Worm (Caenorhabditis elegans) whole organism, late embryonic: ENCODE data around the gene H40L08.3.

Experiments
- C08G9.2 ChIP-seq: sonication (generic microtip); optimal IDR thresholded peaks from 2 replicates; lab custom pipeline; 2016; ENCODE audit warnings: mild to moderate bottlenecking, missing genetic modification characterization, moderate library complexity, missing compliant biosample characterization
- K02D7.2 ChIP-seq: sonication (generic microtip); optimal IDR thresholded peaks from 2 replicates; lab custom pipeline; 2017; ENCODE audit warnings: mild to moderate bottlenecking, missing genetic modification characterization, missing compliant biosample characterization
- K09A11.1 ChIP-seq: sonication (generic microtip); optimal IDR thresholded peaks from 2 replicates; lab custom pipeline; 2017; ENCODE audit warnings: antibody characterized with exemption, mild to moderate bottlenecking, missing genetic modification characterization, missing compliant biosample characterization; ENCODE audit not compliant: insufficient read depth
- Y22D7AL.16 ChIP-seq: sonication (generic microtip); optimal IDR thresholded peaks from 2 replicates; lab custom pipeline; 2016; ENCODE audit warnings: missing genetic modification characterization, missing compliant biosample characterization
- ahr-1 ChIP-seq: sonication (generic microtip); optimal IDR thresholded peaks from 2 replicates; lab custom pipeline; 2016; ENCODE audit warnings: missing genetic modification characterization, missing compliant biosample characterization
- ama-1 ChIP-seq: fragments of 150-350 bp; optimal IDR thresholded peaks from 2 replicates; lab custom pipeline; 2014
- ceh-14 ChIP-seq: sonication (generic microtip); optimal IDR thresholded peaks from 2 replicates; lab custom pipeline; 2016; ENCODE audit warnings: missing genotype, missing genetic modification characterization, missing compliant biosample characterization
- ceh-2 ChIP-seq: sonication (generic microtip); optimal IDR thresholded peaks from 2 replicates; lab custom pipeline; 2016; ENCODE audit warnings: missing genotype, missing genetic modification characterization, missing compliant biosample characterization
- ceh-24 ChIP-seq: sonication (generic microtip); optimal IDR thresholded peaks from 2 replicates; lab custom pipeline; 2016; ENCODE audit warnings: mild to moderate bottlenecking, missing genetic modification characterization, missing compliant biosample characterization
- ceh-31 ChIP-seq: sonication (generic microtip); optimal IDR thresholded peaks from 2 replicates; lab custom pipeline; 2016; ENCODE audit warnings: missing genetic modification characterization, missing compliant biosample characterization
- ceh-45 ChIP-seq: fragments of 200-800 bp; sonication (Bioruptor generic); IDR thresholded peaks from 2 replicates; pipeline ENCODE4 v1.3.6; 2022; ENCODE audit warnings: missing genetic modification reagents, missing genetic modification characterization, missing compliant biosample characterization
- ceh-48 ChIP-seq: sonication (generic microtip); optimal IDR thresholded peaks from 2 replicates; lab custom pipeline; 2016; ENCODE audit warnings: missing genetic modification characterization, inconsistent platforms, missing compliant biosample characterization
- che-1 ChIP-seq: sonication (generic microtip); optimal IDR thresholded peaks from 2 replicates; lab custom pipeline; 2016; ENCODE audit warnings: mild to moderate bottlenecking, missing genetic modification characterization, missing compliant biosample characterization
- dve-1 ChIP-seq: sonication (generic microtip); optimal IDR thresholded peaks from 2 replicates; lab custom pipeline; 2017; ENCODE audit warnings: antibody characterized with exemption, mild to moderate bottlenecking, missing genetic modification characterization, missing compliant biosample characterization
- elt-2 ChIP-seq: sonication (generic microtip); optimal IDR thresholded peaks from 2 replicates; lab custom pipeline; 2016; ENCODE audit warnings: missing genetic modification reagents, missing genetic modification characterization, missing compliant biosample characterization
- elt-4 ChIP-seq: sonication (generic microtip); optimal IDR thresholded peaks from 2 replicates; lab custom pipeline; 2016; ENCODE audit warnings: missing genetic modification characterization, missing compliant biosample characterization
- eyg-1 ChIP-seq: sonication (generic microtip); optimal IDR thresholded peaks from 2 replicates; lab custom pipeline; 2016; ENCODE audit warnings: missing genotype, missing genetic modification characterization, missing compliant biosample characterization
- fax-1 ChIP-seq: sonication (generic microtip); optimal IDR thresholded peaks from 2 replicates; lab custom pipeline; 2016; ENCODE audit warnings: missing genotype, missing genetic modification characterization, missing compliant biosample characterization
- hlh-13 ChIP-seq: fragments of 200-800 bp; sonication (Bioruptor generic); optimal IDR thresholded peaks from 2 replicates; lab custom pipeline; 2018; ENCODE audit warnings: mild to moderate bottlenecking, missing genetic modification characterization, missing compliant biosample characterization
- hlh-15 ChIP-seq: sonication (generic microtip); optimal IDR thresholded peaks from 2 replicates; lab custom pipeline; 2016; ENCODE audit warnings: missing genetic modification characterization, missing compliant biosample characterization
- hlh-30 ChIP-seq: sonication (generic microtip); optimal IDR thresholded peaks from 2 replicates; lab custom pipeline; 2017; ENCODE audit warnings: antibody characterized with exemption, missing genetic modification characterization, missing compliant biosample characterization; ENCODE audit not compliant: insufficient read depth
- hlh-8 ChIP-seq: sonication (generic microtip); optimal IDR thresholded peaks from 2 replicates; lab custom pipeline; 2016; ENCODE audit warnings: missing genotype, missing genetic modification characterization, missing compliant biosample characterization
- lim-6 ChIP-seq: sonication (generic microtip); optimal IDR thresholded peaks from 2 replicates; lab custom pipeline; 2016; ENCODE audit warnings: missing genetic modification characterization, missing compliant biosample characterization
- mec-3 ChIP-seq: sonication (generic microtip); optimal IDR thresholded peaks from 2 replicates; lab custom pipeline; 2016; ENCODE audit warnings: borderline replicate concordance, missing genetic modification characterization, missing compliant biosample characterization
- nfya-1 ChIP-seq: sonication (generic microtip); optimal IDR thresholded peaks from 2 replicates; lab custom pipeline; 2017; ENCODE audit warnings: missing genetic modification characterization, mild to moderate bottlenecking, missing compliant biosample characterization, antibody characterized with exemption, moderate library complexity
- nhr-11 ChIP-seq: fragments of 150-350 bp; optimal IDR thresholded peaks from 2 replicates; lab custom pipeline; 2014; ENCODE audit warnings: missing biosample characterization, missing genetic modification characterization
- nhr-232 ChIP-seq: sonication (generic microtip); optimal IDR thresholded peaks from 2 replicates; lab custom pipeline; 2016; ENCODE audit warnings: missing genetic modification characterization, missing compliant biosample characterization
- npax-4 ChIP-seq: sonication (generic microtip); optimal IDR thresholded peaks from 2 replicates; lab custom pipeline; 2016; ENCODE audit warnings: missing genetic modification characterization, missing compliant biosample characterization
- odd-2 ChIP-seq: sonication (generic microtip); optimal IDR thresholded peaks from 2 replicates; lab custom pipeline; 2017; ENCODE audit warnings: antibody characterized with exemption, mild to moderate bottlenecking, missing genetic modification characterization, missing compliant biosample characterization
- pag-3 ChIP-seq: sonication (generic microtip); optimal IDR thresholded peaks from 2 replicates; lab custom pipeline; 2016; ENCODE audit warnings: missing compliant biosample characterization, missing genetic modification characterization, borderline replicate concordance
- pat-9 ChIP-seq: fragments of 200-800 bp; sonication (Bioruptor generic); optimal IDR thresholded peaks from 2 replicates; lab custom pipeline; 2018; ENCODE audit warnings: mild to moderate bottlenecking, missing genetic modification characterization, moderate library complexity, missing compliant biosample characterization
- pha-2 ChIP-seq: sonication (generic microtip); optimal IDR thresholded peaks from 2 replicates; lab custom pipeline; 2017; ENCODE audit warnings: mild to moderate bottlenecking, missing genetic modification characterization, missing compliant biosample characterization
- pha-4 ChIP-seq: fragments of 150-350 bp; optimal IDR thresholded peaks from 2 replicates; lab custom pipeline; 2018; ENCODE audit warnings: missing biosample characterization, missing genetic modification reagents, missing genetic modification characterization
- pros-1 ChIP-seq: fragments of 150-350 bp; optimal IDR thresholded peaks from 2 replicates; lab custom pipeline; 2014; ENCODE audit warnings: missing biosample characterization, missing genetic modification reagents, missing genetic modification characterization
- ref-2 ChIP-seq: sonication (generic microtip); optimal IDR thresholded peaks from 2 replicates; lab custom pipeline; 2016; ENCODE audit warnings: missing genetic modification characterization, missing compliant biosample characterization
- rnt-1 ChIP-seq: sonication (generic microtip); optimal IDR thresholded peaks from 2 replicates; lab custom pipeline; 2016; ENCODE audit warnings: missing genetic modification characterization, missing compliant biosample characterization
- sdc-2 ChIP-seq: sonication (generic microtip); optimal IDR thresholded peaks from 2 replicates; lab custom pipeline; 2016; ENCODE audit warnings: missing genotype, missing genetic modification characterization, missing compliant biosample characterization
- sox-4 ChIP-seq: sonication (generic microtip); optimal IDR thresholded peaks from 2 replicates; lab custom pipeline; 2017; ENCODE audit warnings: mild to moderate bottlenecking, missing genetic modification characterization, inconsistent platforms, missing compliant biosample characterization
- tbx-2 ChIP-seq: sonication (generic microtip); optimal IDR thresholded peaks from 2 replicates; lab custom pipeline; 2016; ENCODE audit warnings: missing genetic modification characterization, missing compliant biosample characterization
- unc-3 ChIP-seq, 2 experiments: fragments of 200-800 bp in 1 of 2; sonication (Bioruptor generic) in 1 of 2; sonication (generic microtip) in 1 of 2; conservative IDR thresholded peaks in 1 of 2; optimal IDR thresholded peaks in 1 of 2; 2 replicates each; pipeline versions ENCODE4 v1.3.6 to Lab custom; 2016 to 2022; ENCODE audit warnings: missing compliant biosample characterization in 2 of 2, missing genetic modification characterization in 2 of 2, missing genetic modification reagents in 1 of 2
- unc-55 ChIP-seq: sonication (generic microtip); optimal IDR thresholded peaks from 2 replicates; lab custom pipeline; 2017; ENCODE audit warnings: missing biosample characterization, missing genetic modification reagents, missing genetic modification characterization
- unc-86 ChIP-seq: sonication (generic microtip); optimal IDR thresholded peaks from 2 replicates; lab custom pipeline; 2016; ENCODE audit warnings: missing genetic modification characterization, missing compliant biosample characterization
- zip-5 ChIP-seq: sonication (generic microtip); optimal IDR thresholded peaks from 2 replicates; lab custom pipeline; 2016; ENCODE audit warnings: missing genetic modification characterization, missing compliant biosample characterization

H40L08.3 gene

ce11 chrX:15039696-15040212 lies 36.1 kb downstream of the H40L08.3 start:
- TF ChIP-seq unc-86 (tag; lab: Kevin White, UChicago) = no peak
- no peak for TF ChIP-seq unc-55 (GFP tag; lab: Kevin White, UChicago)
- TF ChIP-seq K02D7.2 (tag; lab: Kevin White, UChicago) = no peak
- no peak for TF ChIP-seq ceh-2 (tag; lab: Kevin White, UChicago)
- no peak for TF ChIP-seq ceh-48 (tag; lab: Kevin White, UChicago)
- TF ChIP-seq rnt-1 = no peak
- no peak for TF ChIP-seq mec-3 (tag; lab: Kevin White, UChicago)
- no peak for TF ChIP-seq sdc-2 (tag; lab: Kevin White, UChicago)
- TF ChIP-seq hlh-13 = no peak
- no peak for TF ChIP-seq nhr-11
- TF ChIP-seq Y22D7AL.16 (tag; lab: Kevin White, UChicago) = no peak
- TF ChIP-seq sox-4 = no peak
- no peak for TF ChIP-seq ahr-1
- TF ChIP-seq pros-1 (tag; lab: Kevin White, UChicago) = no peak
- TF ChIP-seq pat-9 (tag; lab: Kevin White, UChicago) = no peak
- no peak for TF ChIP-seq ceh-45 (GFP tag; lab: Robert Waterston, UW)
- TF ChIP-seq npax-4 (tag; lab: Kevin White, UChicago) = no peak
- no peak for TF ChIP-seq fax-1 (tag; lab: Kevin White, UChicago)

- no peak for TF ChIP-seq ceh-45 (GFP tag; lab: Robert Waterston, UW)
- no peak for TF ChIP-seq nfya-1 (tag; lab: Kevin White, UChicago)
- no peak for TF ChIP-seq ceh-48 (tag; lab: Kevin White, UChicago)
- TF ChIP-seq dve-1 (tag; lab: Kevin White, UChicago) = no peak
- TF ChIP-seq ama-1 (lab: Kevin White, UChicago) = no peak
- no peak for TF ChIP-seq ref-2
- TF ChIP-seq odd-2 = no peak
- TF ChIP-seq nhr-232 (tag; lab: Kevin White, UChicago) = no peak
- no peak for TF ChIP-seq eyg-1 (tag; lab: Kevin White, UChicago)
- no peak for TF ChIP-seq pag-3 (tag; lab: Kevin White, UChicago)
- TF ChIP-seq tbx-2 = no peak
- TF ChIP-seq hlh-8 (tag; lab: Kevin White, UChicago) = no peak
- no peak for TF ChIP-seq C08G9.2 (tag; lab: Kevin White, UChicago)
- TF ChIP-seq hlh-30 (tag; lab: Kevin White, UChicago) = no peak
- no peak for TF ChIP-seq hlh-15 (tag; lab: Kevin White, UChicago)
- no peak for TF ChIP-seq che-1 (tag; lab: Kevin White, UChicago)
Measured at ce11 chrX:15039029-15039695, 36.7 kb downstream of the H40L08.3 start.

DNA sequence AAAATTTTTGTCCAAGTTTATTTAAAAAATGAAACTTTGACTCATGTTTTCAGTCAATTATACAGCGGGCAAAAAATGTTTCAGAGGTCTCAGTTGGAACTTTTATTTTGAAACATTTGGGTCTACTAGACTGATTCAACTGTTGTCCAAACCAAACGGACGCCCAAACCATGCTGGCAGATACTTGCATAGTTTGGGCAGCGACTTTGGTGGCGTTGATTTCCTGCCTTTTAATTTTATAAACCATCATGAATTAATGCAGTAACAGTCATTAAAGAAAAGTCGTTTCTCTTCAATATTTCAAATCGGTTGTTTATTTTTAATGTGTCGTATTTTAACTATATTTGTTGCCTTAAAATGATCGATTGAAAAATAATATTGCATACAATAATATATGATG lies 39.6 kb downstream of the H40L08.3 start:
- no peak for TF ChIP-seq tbx-2

ce11 chrX:15035748-15036147 lies 40.1 kb downstream of the H40L08.3 start:
- TF ChIP-seq ceh-31 (tag; lab: Kevin White, UChicago) (no peak), pag-3 (tag; lab: Kevin White, UChicago) (no peak), sox-4 (no peak), pha-2 (tag; lab: Kevin White, UChicago) (no peak), ceh-14 (tag; lab: Kevin White, UChicago) (no peak), ceh-24 (tag; lab: Kevin White, UChicago) (no peak), elt-2 (tag; lab: Kevin White, UChicago) (no peak), lim-6 (tag; lab: Kevin White, UChicago) (no peak), tbx-2 (no peak), nhr-232 (tag; lab: Kevin White, UChicago) (no peak), elt-4 (tag; lab: Kevin White, UChicago) (no peak), pha-4 (tag; lab: Kevin White, UChicago) (no peak), eyg-1 (tag; lab: Kevin White, UChicago) (no peak), unc-3 (GFP tag; conservative IDR thresholded peaks at IDR 0.05; lab: Robert Waterston, UW) (no peak), unc-3 (tag; optimal IDR thresholded peaks at IDR 0.05; lab: Kevin White, UChicago) (no peak), K09A11.1 (no peak), hlh-8 (tag; lab: Kevin White, UChicago) (no peak), zip-5 (tag; lab: Kevin White, UChicago) (no peak)
